Fruit fly (Drosophila melanogaster): Measurements from ENCODE around the gene CG34150.
A peak's percentile ranks its signal among the peaks of the same experiment; 100 is the strongest.

Gene CG34150

DNA sequence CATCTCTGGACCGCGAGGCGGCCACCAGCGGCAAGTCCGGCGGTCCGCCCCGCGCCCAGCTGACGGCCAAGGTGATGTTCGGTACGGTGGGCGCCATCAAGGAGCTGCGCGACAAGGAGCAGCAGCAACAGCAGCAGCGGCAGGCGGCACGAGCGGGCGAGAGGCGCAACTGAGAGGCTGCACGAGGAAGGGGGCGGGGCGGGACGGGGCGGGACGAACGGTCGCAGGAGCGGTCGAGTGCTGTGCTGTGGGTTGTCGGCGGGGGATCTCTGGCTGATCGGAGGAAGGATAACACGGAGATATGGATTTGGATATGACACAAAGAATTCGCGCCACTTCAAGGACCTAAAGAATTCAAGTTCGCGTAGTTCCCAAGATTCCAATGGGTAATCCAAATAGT is 44.5 kb upstream of the CG34150 start:
- TF ChIP-seq Dfd (GFP tag; optimal IDR thresholded peaks at IDR 0.05) (peak; percentile 82), Rel (GFP tag; optimal IDR thresholded peaks at IDR 0.05) (no peak), Rel (tag; optimal IDR thresholded peaks at IDR 0.05) (no peak)

- TF ChIP-seq brk (GFP tag; optimal IDR thresholded peaks at IDR 0.05) (peak; percentile 11), ey (GFP tag; optimal IDR thresholded peaks at IDR 0.05) (peak; percentile 38), h (GFP tag; optimal IDR thresholded peaks at IDR 0.05) (peak; percentile 50), GATAd (GFP tag; optimal IDR thresholded peaks at IDR 0.05) (no peak), Abd-B (GFP tag; optimal IDR thresholded peaks at IDR 0.05) (no peak), fru (GFP tag; optimal IDR thresholded peaks at IDR 0.05) (peak; percentile 71), N (GFP tag; optimal IDR thresholded peaks at IDR 0.05) (no peak), Dfd (GFP tag; optimal IDR thresholded peaks at IDR 0.05) (no peak), CG9705 (GFP tag; optimal IDR thresholded peaks at IDR 0.05) (no peak), Mio (GFP tag; optimal IDR thresholded peaks at IDR 0.05) (no peak), Hr83 (GFP tag; optimal IDR thresholded peaks at IDR 0.05; ENCODE audit: poor library complexity, severe bottlenecking) (no peak), HLH106 (tag; optimal IDR thresholded peaks at IDR 0.05) (peak; percentile 23), psq (GFP tag; optimal IDR thresholded peaks at IDR 0.05) (no peak), Hr78 (GFP tag; optimal IDR thresholded peaks at IDR 0.05) (no peak), usp (GFP tag; optimal IDR thresholded peaks at IDR 0.05) (no peak), sv (GFP tag; optimal IDR thresholded peaks at IDR 0.05) (no peak), sage (GFP tag; optimal IDR thresholded peaks at IDR 0.05) (no peak), Vsx2 (GFP tag; optimal IDR thresholded peaks at IDR 0.05; ENCODE audit: partially characterized antibody) (no peak), Jra (GFP tag; optimal IDR thresholded peaks at IDR 0.05) (no peak), Rel (GFP tag; optimal IDR thresholded peaks at IDR 0.05) (no peak), Rel (tag; optimal IDR thresholded peaks at IDR 0.05) (peak; percentile 87), rgr (GFP tag; optimal IDR thresholded peaks at IDR 0.05) (peak; percentile 50), jim (GFP tag; optimal IDR thresholded peaks at IDR 0.05) (no peak), CG32264 (GFP tag; optimal IDR thresholded peaks at IDR 0.05) (no peak), Myc (optimal IDR thresholded peaks at IDR 0.05) (no peak), OdsH (GFP tag; optimal IDR thresholded peaks at IDR 0.05) (peak; percentile 51), lola (GFP tag; optimal IDR thresholded peaks at IDR 0.05) (no peak), CrebA (GFP tag; optimal IDR thresholded peaks at IDR 0.05; ENCODE audit: borderline replicate concordance) (no peak), dsf (GFP tag; optimal IDR thresholded peaks at IDR 0.05; ENCODE audit: borderline replicate concordance) (no peak), br (GFP tag; optimal IDR thresholded peaks at IDR 0.05) (no peak), woc (GFP tag; optimal IDR thresholded peaks at IDR 0.05) (no peak), Dif (GFP tag; optimal IDR thresholded peaks at IDR 0.05; ENCODE audit: partially characterized antibody) (peak; percentile 3), dmrt93B (GFP tag; optimal IDR thresholded peaks at IDR 0.05) (no peak), foxo (GFP tag; optimal IDR thresholded peaks at IDR 0.05) (peak in 1 of 2 experiments; percentile 69), Hnf4 (GFP tag; optimal IDR thresholded peaks at IDR 0.05) (peak; percentile 5), tai (GFP tag; optimal IDR thresholded peaks at IDR 0.05) (no peak), dl (GFP tag; optimal IDR thresholded peaks at IDR 0.05; ENCODE audit: insufficient read depth in 1 of 2, partially characterized antibody in 2 of 2) (peak in 1 of 2 experiments; percentile 52), Sp1 (GFP tag; optimal IDR thresholded peaks at IDR 0.05) (no peak), pan (optimal IDR thresholded peaks at IDR 0.05) (no peak)
Observed at dm6 chr3R:24771273-24772231, 42.5 kb upstream of the CG34150 start, which contains the start of gene CG42331. CG42331 (plus strand) TSS chr3R:24772181.
